Fruit fly (Drosophila melanogaster) whole organism, embryonic: Measurements from ENCODE around the gene Rm62.

Source experiments
- B-H1 ChIP-seq: fragments of 200-800 bp; sonication (Bioruptor generic); IDR thresholded peaks from 3 replicates; pipeline ENCODE4 v1.3.6; 2022; ENCODE audit warnings: missing biosample characterization, missing genetic modification characterization
- B-H2 ChIP-seq: fragments of 200-800 bp; sonication (Bioruptor generic); optimal IDR thresholded peaks from 2 replicates; lab custom pipeline; 2018; ENCODE audit warnings: missing biosample characterization, mild to moderate bottlenecking, missing genetic modification characterization
- CG11085 ChIP-seq: fragments of 200-800 bp; sonication (Bioruptor generic); IDR thresholded peaks from 2 replicates; pipeline ENCODE4 v1.3.6; 2022; ENCODE audit warnings: missing biosample characterization, missing genetic modification characterization
- CG13123 ChIP-seq: fragments of 200-800 bp; sonication (Bioruptor generic); optimal IDR thresholded peaks from 2 replicates; lab custom pipeline; 2016; ENCODE audit warnings: missing biosample characterization, missing genetic modification characterization
- CG15011 ChIP-seq: fragments of 200-800 bp; sonication (Bioruptor generic); optimal IDR thresholded peaks from 3 replicates; lab custom pipeline; 2018; ENCODE audit warnings: missing biosample characterization, mild to moderate bottlenecking, missing genetic modification characterization
- CG17186 ChIP-seq: fragments of 200-800 bp; sonication (Bioruptor generic); optimal IDR thresholded peaks from 3 replicates; lab custom pipeline; 2017; ENCODE audit warnings: missing biosample characterization, missing genetic modification reagents, missing genetic modification characterization
- CG18599 ChIP-seq: fragments of 200-800 bp; sonication (Bioruptor generic); optimal IDR thresholded peaks from 3 replicates; lab custom pipeline; 2017; ENCODE audit warnings: missing biosample characterization, missing genetic modification characterization, mild to moderate bottlenecking, moderate library complexity, missing genetic modification reagents
- CG2202 ChIP-seq: fragments of 200-800 bp; sonication (Bioruptor generic); optimal IDR thresholded peaks from 2 replicates; lab custom pipeline; 2018; ENCODE audit warnings: missing biosample characterization, mild to moderate bottlenecking, missing genetic modification characterization
- CG31441 ChIP-seq: fragments of 200-800 bp; sonication (Bioruptor generic); IDR thresholded peaks from 2 replicates; pipeline ENCODE4 v1.3.6; 2022; ENCODE audit warnings: missing biosample characterization, missing genetic modification characterization
- CG32767 ChIP-seq: fragments of 200-800 bp; sonication (Bioruptor generic); IDR thresholded peaks from 2 replicates; pipeline ENCODE4 v1.3.6; 2022; ENCODE audit warnings: missing biosample characterization, missing genetic modification characterization
- CG3281 ChIP-seq: fragments of 200-800 bp; sonication (Bioruptor generic); optimal IDR thresholded peaks from 3 replicates; lab custom pipeline; 2017; ENCODE audit warnings: missing biosample characterization, mild to moderate bottlenecking, missing genetic modification characterization
- CG6765 ChIP-seq: fragments of 200-800 bp; sonication (Bioruptor generic); optimal IDR thresholded peaks from 3 replicates; lab custom pipeline; 2017; ENCODE audit warnings: missing biosample characterization, mild to moderate bottlenecking, missing genetic modification characterization
- CG8924 ChIP-seq: fragments of 200-800 bp; optimal IDR thresholded peaks from 3 replicates; lab custom pipeline; 2019; ENCODE audit warnings: missing biosample characterization, mild to moderate bottlenecking, missing genetic modification characterization, moderate library complexity
- Dad ChIP-seq: fragments of 200-800 bp; sonication (Bioruptor generic); optimal IDR thresholded peaks from 3 replicates; lab custom pipeline; 2016; ENCODE audit warnings: missing biosample characterization, missing genetic modification characterization
- Doc3 ChIP-seq: fragments of 200-800 bp; sonication (Bioruptor generic); IDR thresholded peaks from 3 replicates; pipeline ENCODE4 v1.3.6; 2022; ENCODE audit warnings: missing biosample characterization, missing genetic modification characterization; ENCODE audit not compliant: partially characterized antibody
- Elba2 ChIP-seq: fragments of 200-800 bp; sonication (Bioruptor generic); optimal IDR thresholded peaks from 3 replicates; lab custom pipeline; 2016; ENCODE audit warnings: missing biosample characterization, missing genetic modification characterization
- Ets97D ChIP-seq: fragments of 200-800 bp; sonication (Bioruptor generic); optimal IDR thresholded peaks from 3 replicates; lab custom pipeline; 2016; ENCODE audit warnings: missing biosample characterization, missing genetic modification characterization
- Fer1 ChIP-seq: fragments of 200-800 bp; sonication (Bioruptor generic); optimal IDR thresholded peaks from 2 replicates; lab custom pipeline; 2017; ENCODE audit warnings: missing biosample characterization, mild to moderate bottlenecking, missing genetic modification characterization
- Hey ChIP-seq: fragments of 200-800 bp; sonication (Bioruptor generic); optimal IDR thresholded peaks from 3 replicates; lab custom pipeline; 2018; ENCODE audit warnings: missing biosample characterization, mild to moderate bottlenecking, missing genetic modification characterization
- Neu2 ChIP-seq: fragments of 200-800 bp; sonication (Bioruptor generic); optimal IDR thresholded peaks from 3 replicates; lab custom pipeline; 2016; ENCODE audit warnings: missing biosample characterization, missing genetic modification characterization, borderline replicate concordance
- Oaz ChIP-seq: fragments of 200-800 bp; sonication (Bioruptor generic); IDR thresholded peaks from 2 replicates; pipeline ENCODE4 v1.3.6; 2022; ENCODE audit warnings: missing biosample characterization, missing genetic modification characterization
- Opbp ChIP-seq: fragments of 200-800 bp; sonication (Bioruptor generic); IDR thresholded peaks from 3 replicates; pipeline ENCODE4 v1.3.6; 2022; ENCODE audit warnings: missing biosample characterization, missing genetic modification characterization; ENCODE audit not compliant: partially characterized antibody
- Taf1 ChIP-seq: fragments of 200-800 bp; sonication (Bioruptor generic); IDR thresholded peaks from 2 replicates; pipeline ENCODE4 v1.3.6; 2022; ENCODE audit warnings: missing biosample characterization, missing genetic modification characterization
- ap ChIP-seq: fragments of 200-800 bp; sonication (Bioruptor generic); IDR thresholded peaks from 2 replicates; pipeline ENCODE4 v1.3.6; 2022; ENCODE audit warnings: missing biosample characterization, missing genetic modification characterization
- bsh ChIP-seq, 2 experiments: fragments of 200-800 bp; sonication (Bioruptor generic); optimal IDR thresholded peaks; 2 replicates each; lab custom pipeline; 2017 to 2018; ENCODE audit warnings: mild to moderate bottlenecking in 2 of 2, missing biosample characterization in 2 of 2, missing genetic modification characterization in 2 of 2, moderate library complexity in 1 of 2
- corto ChIP-seq: fragments of 200-800 bp; sonication (Bioruptor generic); optimal IDR thresholded peaks from 2 replicates; lab custom pipeline; 2016; ENCODE audit warnings: missing biosample characterization, mild to moderate bottlenecking, missing genetic modification characterization, moderate library complexity
- crc ChIP-seq: fragments of 200-800 bp; sonication (Bioruptor generic); optimal IDR thresholded peaks from 2 replicates; lab custom pipeline; 2016; ENCODE audit warnings: missing biosample characterization, missing genetic modification characterization
- danr ChIP-seq: fragments of 200-800 bp; sonication (Bioruptor generic); IDR thresholded peaks from 2 replicates; pipeline ENCODE4 v1.3.6; 2022; ENCODE audit warnings: missing biosample characterization, missing genetic modification characterization
- dmrt11E ChIP-seq: fragments of 200-800 bp; sonication (Bioruptor generic); optimal IDR thresholded peaks from 3 replicates; lab custom pipeline; 2018; ENCODE audit warnings: missing biosample characterization, mild to moderate bottlenecking, missing genetic modification characterization, moderate library complexity
- ftz-f1 ChIP-seq: fragments of 200-800 bp; sonication (Bioruptor generic); optimal IDR thresholded peaks from 2 replicates; lab custom pipeline; 2016; ENCODE audit warnings: missing biosample characterization, missing genetic modification characterization
- gsb ChIP-seq: fragments of 200-800 bp; sonication (Bioruptor generic); IDR thresholded peaks from 2 replicates; pipeline ENCODE4 v1.3.6; 2022; ENCODE audit warnings: missing biosample characterization, missing genetic modification characterization
- ham ChIP-seq: fragments of 200-800 bp; sonication (Bioruptor generic); IDR thresholded peaks from 2 replicates; pipeline ENCODE4 v1.3.6; 2022; ENCODE audit warnings: missing biosample characterization, missing genetic modification characterization
- nau ChIP-seq: fragments of 200-800 bp; sonication (Bioruptor generic); optimal IDR thresholded peaks from 3 replicates; lab custom pipeline; 2017; ENCODE audit warnings: missing biosample characterization, mild to moderate bottlenecking, missing genetic modification characterization, missing genetic modification reagents
- pum ChIP-seq: fragments of 200-800 bp; sonication (Bioruptor generic); optimal IDR thresholded peaks from 2 replicates; lab custom pipeline; 2016; ENCODE audit warnings: missing biosample characterization, missing genetic modification characterization
- ranshi ChIP-seq: fragments of 200-800 bp; sonication (Bioruptor generic); IDR thresholded peaks from 2 replicates; pipeline ENCODE4 v1.3.6; 2022; ENCODE audit warnings: missing biosample characterization, missing genetic modification characterization
- run ChIP-seq: fragments of 200-800 bp; sonication (Bioruptor generic); optimal IDR thresholded peaks from 3 replicates; lab custom pipeline; 2018; ENCODE audit warnings: missing biosample characterization, mild to moderate bottlenecking, missing genetic modification characterization
- tio ChIP-seq: fragments of 200-800 bp; sonication (Bioruptor generic); optimal IDR thresholded peaks from 2 replicates; lab custom pipeline; 2017; ENCODE audit warnings: missing biosample characterization, missing genetic modification characterization, inconsistent platforms
- trem ChIP-seq: fragments of 200-800 bp; optimal IDR thresholded peaks from 3 replicates; lab custom pipeline; 2019; ENCODE audit warnings: missing biosample characterization, mild to moderate bottlenecking, missing genetic modification characterization, moderate library complexity
- trh ChIP-seq: fragments of 200-800 bp; sonication (Bioruptor generic); optimal IDR thresholded peaks from 2 replicates; lab custom pipeline; 2016; ENCODE audit warnings: missing biosample characterization, missing genetic modification characterization
- wdn ChIP-seq: fragments of 200-800 bp; sonication (Bioruptor generic); IDR thresholded peaks from 2 replicates; pipeline ENCODE4 v1.3.6; 2022; ENCODE audit warnings: missing biosample characterization, missing genetic modification characterization

The Rm62 gene

DNA sequence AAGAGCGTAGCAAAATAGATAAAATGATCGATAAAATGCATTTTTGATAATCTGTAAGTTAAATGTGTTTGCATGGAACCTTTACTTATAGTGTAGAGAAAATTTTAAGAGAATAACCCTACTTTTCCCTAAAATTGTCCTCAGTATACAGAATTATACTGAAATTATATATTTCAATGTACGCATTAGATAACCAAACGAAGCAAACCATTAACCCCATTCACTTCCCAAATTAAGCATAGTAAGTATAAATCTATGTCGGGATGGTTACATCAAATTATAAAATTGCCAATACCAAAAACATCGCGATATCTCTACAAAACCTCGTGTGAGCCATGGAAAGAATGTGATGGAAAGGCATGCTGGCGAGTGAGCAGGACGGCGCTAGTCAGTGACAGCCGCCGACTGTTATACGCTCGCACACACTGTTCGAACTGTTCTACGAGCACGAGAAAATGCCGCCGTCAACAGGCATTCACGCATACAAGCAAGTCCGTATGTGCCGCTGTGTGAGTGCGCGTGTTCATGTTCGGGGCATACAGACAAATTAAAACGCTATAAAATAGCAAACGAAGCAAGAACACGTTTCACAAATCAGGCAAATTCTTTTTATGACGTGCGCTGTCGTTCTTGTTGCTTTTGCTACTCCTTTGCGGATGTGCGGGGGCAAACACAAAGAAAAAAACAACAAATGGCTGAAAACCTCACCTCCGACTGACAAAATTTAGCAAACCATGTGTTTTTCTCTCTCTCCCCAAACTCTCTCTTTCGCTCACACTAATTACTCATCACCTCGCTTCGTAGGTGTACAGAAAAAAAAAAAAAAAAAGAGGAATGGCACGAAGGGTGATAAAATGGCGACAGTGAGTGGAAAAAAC, 1.0 kb downstream of the Rm62 start (continued):
- no peak; the same call in 2 of the 3 replicates for TF ChIP-seq Opbp (GFP tag; lab: Robert Waterston, UW)
- TF ChIP-seq Dad = no peak
- TF ChIP-seq nau = no peak
- TF ChIP-seq B-H2 (GFP tag; lab: Kevin White, UChicago) = peak; percentile 47
- peak; percentile 59 for TF ChIP-seq CG18599 (GFP tag; lab: Kevin White, UChicago)
- TF ChIP-seq pum (GFP tag; lab: Kevin White, UChicago) = no peak
- no peak for TF ChIP-seq Neu2 (GFP tag; lab: Kevin White, UChicago)
- no peak for TF ChIP-seq wdn (GFP tag; lab: Robert Waterston, UW)
- no peak for TF ChIP-seq CG31441
- no peak for TF ChIP-seq CG15011 (GFP tag; lab: Kevin White, UChicago)
- no peak for TF ChIP-seq tio (GFP tag; lab: Kevin White, UChicago)
- no peak for TF ChIP-seq danr (GFP tag; lab: Robert Waterston, UW)
- TF ChIP-seq CG32767 (GFP tag; lab: Robert Waterston, UW) = peak; percentile 92
- TF ChIP-seq ranshi (GFP tag; lab: Robert Waterston, UW) = no peak
- TF ChIP-seq gsb (GFP tag; lab: Robert Waterston, UW) = no peak
- no peak for TF ChIP-seq B-H1 (GFP tag; lab: Robert Waterston, UW)
- no peak for TF ChIP-seq Oaz (GFP tag; lab: Robert Waterston, UW)
- TF ChIP-seq ham = no peak
- no peak for TF ChIP-seq Ets97D (GFP tag; lab: Kevin White, UChicago)
- no peak for TF ChIP-seq crc (GFP tag; lab: Kevin White, UChicago)
- TF ChIP-seq trem = no peak
- TF ChIP-seq CG8924 = no peak
- TF ChIP-seq Fer1 (GFP tag; lab: Kevin White, UChicago) = peak; percentile 41
- no peak for TF ChIP-seq Taf1 (GFP tag; lab: Robert Waterston, UW)
- TF ChIP-seq run (tag; lab: Kevin White, UChicago) = no peak
- no peak for TF ChIP-seq bsh (GFP tag; optimal IDR thresholded peaks at IDR 0.05; lab: Kevin White, UChicago)
- TF ChIP-seq trh (GFP tag; lab: Kevin White, UChicago) = no peak
- TF ChIP-seq ftz-f1 (GFP tag; lab: Kevin White, UChicago) = peak; percentile 0
- no peak for TF ChIP-seq CG2202 (tag; lab: Kevin White, UChicago)
- TF ChIP-seq Elba2 (GFP tag; lab: Kevin White, UChicago) = no peak
- TF ChIP-seq dmrt11E (tag; lab: Kevin White, UChicago) = no peak
- no peak for TF ChIP-seq Doc3 (GFP tag; lab: Robert Waterston, UW)
- peak; percentile 35 for TF ChIP-seq Hey (tag; lab: Kevin White, UChicago)
- no peak for TF ChIP-seq CG17186 (GFP tag; lab: Kevin White, UChicago)
- no peak for TF ChIP-seq CG11085 (GFP tag; lab: Robert Waterston, UW)
- TF ChIP-seq CG13123 (GFP tag; lab: Kevin White, UChicago) = no peak
- TF ChIP-seq corto = no peak
- TF ChIP-seq CG6765 = no peak
- no peak for TF ChIP-seq ap (GFP tag; lab: Robert Waterston, UW)
- TF ChIP-seq CG3281 (GFP tag; lab: Kevin White, UChicago) = peak; percentile 31
